Worm (Caenorhabditis elegans) whole organism, L4 larva: ENCODE measurements around the gene kin-26.

Experiments
- ZK546.5 ChIP-seq, 2 experiments: sonication (generic microtip); optimal IDR thresholded peaks; 2 replicates each; lab custom pipeline; 2017; ENCODE audit warnings: missing biosample characterization in 2 of 2, missing genetic modification characterization in 2 of 2
- ama-1 ChIP-seq: fragments of 150-350 bp; optimal IDR thresholded peaks from 2 replicates; lab custom pipeline; 2014; ENCODE audit warnings: inconsistent platforms, mixed read lengths
- mdl-1 ChIP-seq, 2 experiments: fragments of 150-350 bp in 1 of 2; sonication (generic microtip) in 1 of 2; optimal IDR thresholded peaks; 2 replicates each; lab custom pipeline; 2014 to 2017; ENCODE audit warnings: missing biosample characterization in 2 of 2, missing genetic modification characterization in 2 of 2
- nhr-237 ChIP-seq: sonication (generic microtip); optimal IDR thresholded peaks from 2 replicates; lab custom pipeline; 2017; ENCODE audit warnings: missing biosample characterization, missing genetic modification characterization
- nhr-28 ChIP-seq: fragments of 150-350 bp; optimal IDR thresholded peaks from 2 replicates; lab custom pipeline; 2014; ENCODE audit warnings: missing biosample characterization, missing genetic modification characterization
- zag-1 ChIP-seq: fragments of 150-350 bp; optimal IDR thresholded peaks from 2 replicates; lab custom pipeline; 2014; ENCODE audit warnings: missing biosample characterization, missing genetic modification characterization

- TF ChIP-seq mdl-1 (tag; optimal IDR thresholded peaks at IDR 0.05; lab: Kevin White, UChicago) = no peak
- no peak for TF ChIP-seq ama-1 (lab: Kevin White, UChicago)
- no peak for TF ChIP-seq nhr-28 (tag; lab: Kevin White, UChicago)
- TF ChIP-seq ZK546.5 (tag; optimal IDR thresholded peaks at IDR 0.05; lab: Kevin White, UChicago) = no peak
- no peak for TF ChIP-seq nhr-237
- no peak for TF ChIP-seq zag-1 (tag; lab: Kevin White, UChicago)
Measured at ce11 chrIV:7920126-7920525, 42.4 kb upstream of the kin-26 start, which contains the start of gene C49H3.16.
